Worm (Caenorhabditis elegans) whole organism, young adult: ENCODE results near the gene chdh-1.

Source experiments
- F33H1.4 ChIP-seq: fragments of 200-800 bp; sonication (Bioruptor generic); IDR thresholded peaks from 2 replicates; pipeline ENCODE4 v1.3.6; 2022; ENCODE audit warnings: missing genetic modification reagents, missing genetic modification characterization, missing compliant biosample characterization
- F37B4.10 ChIP-seq: fragments of 200-800 bp; sonication (Bioruptor generic); IDR thresholded peaks from 2 replicates; pipeline ENCODE4 v1.3.6; 2022; ENCODE audit warnings: missing genetic modification characterization, missing compliant biosample characterization
- Y53F4B.3 ChIP-seq: fragments of 200-800 bp; sonication (Bioruptor generic); IDR thresholded peaks from 2 replicates; pipeline ENCODE4 v1.3.6; 2022; ENCODE audit warnings: missing genetic modification reagents, missing genetic modification characterization, missing compliant biosample characterization
- akir-1 ChIP-seq: fragments of 200-800 bp; sonication (Bioruptor generic); optimal IDR thresholded peaks from 2 replicates; lab custom pipeline; 2018; ENCODE audit warnings: mild to moderate bottlenecking, missing genetic modification characterization, moderate library complexity, missing compliant biosample characterization
- aptf-2 ChIP-seq: fragments of 200-800 bp; sonication (Bioruptor generic); conservative IDR thresholded peaks from 2 replicates; pipeline ENCODE4 v1.3.6; 2022; ENCODE audit warnings: missing genetic modification reagents, missing genetic modification characterization, missing compliant biosample characterization
- athp-1 ChIP-seq: sonication (generic microtip); optimal IDR thresholded peaks from 2 replicates; lab custom pipeline; 2017; ENCODE audit warnings: mild to moderate bottlenecking, missing genetic modification characterization, missing compliant biosample characterization
- attf-5 ChIP-seq: fragments of 200-800 bp; sonication (Bioruptor generic); optimal IDR thresholded peaks from 2 replicates; lab custom pipeline; 2018; ENCODE audit warnings: mild to moderate bottlenecking, missing genetic modification characterization, missing compliant biosample characterization
- bed-2 ChIP-seq: fragments of 200-800 bp; sonication (Bioruptor generic); IDR thresholded peaks from 2 replicates; pipeline ENCODE4 v1.3.6; 2022; ENCODE audit warnings: missing genetic modification reagents, missing genetic modification characterization, missing compliant biosample characterization
- cebp-2 ChIP-seq: fragments of 200-800 bp; sonication (Bioruptor generic); IDR thresholded peaks from 2 replicates; pipeline ENCODE4 v1.3.6; 2022; ENCODE audit warnings: missing genetic modification characterization, missing compliant biosample characterization
- ceh-27 ChIP-seq: fragments of 200-800 bp; sonication (Bioruptor generic); optimal IDR thresholded peaks from 2 replicates; lab custom pipeline; 2018; ENCODE audit warnings: mild to moderate bottlenecking, missing genetic modification characterization, moderate library complexity, missing compliant biosample characterization
- die-1 ChIP-seq: sonication (generic microtip); optimal IDR thresholded peaks from 2 replicates; lab custom pipeline; 2016; ENCODE audit warnings: missing genotype, mild to moderate bottlenecking, missing genetic modification characterization, missing compliant biosample characterization
- dox-1 ChIP-seq: fragments of 200-800 bp; sonication (Bioruptor generic); IDR thresholded peaks from 2 replicates; pipeline ENCODE4 v1.3.6; 2022; ENCODE audit warnings: missing genetic modification reagents, missing genetic modification characterization, missing compliant biosample characterization
- dpl-1 ChIP-seq: fragments of 150-350 bp; optimal IDR thresholded peaks from 2 replicates; lab custom pipeline; 2014; ENCODE audit warnings: missing biosample characterization, missing genetic modification reagents, missing genetic modification characterization
- efl-1 ChIP-seq: fragments of 150-350 bp; optimal IDR thresholded peaks from 2 replicates; lab custom pipeline; 2014; ENCODE audit warnings: missing biosample characterization, missing genetic modification reagents, missing genetic modification characterization
- egrh-3 ChIP-seq: fragments of 200-800 bp; sonication (Bioruptor generic); IDR thresholded peaks from 2 replicates; pipeline ENCODE4 v1.3.6; 2022; ENCODE audit warnings: missing genetic modification reagents, missing genetic modification characterization, missing compliant biosample characterization
- ekl-4 ChIP-seq: fragments of 200-800 bp; sonication (Bioruptor generic); IDR thresholded peaks from 2 replicates; pipeline ENCODE4 v1.3.6; 2022; ENCODE audit warnings: missing genetic modification reagents, missing genetic modification characterization, missing compliant biosample characterization
- fkh-3 ChIP-seq: sonication (generic microtip); optimal IDR thresholded peaks from 2 replicates; lab custom pipeline; 2016; ENCODE audit warnings: mild to moderate bottlenecking, missing genetic modification characterization, missing compliant biosample characterization
- hlh-12 ChIP-seq: sonication (generic microtip); optimal IDR thresholded peaks from 2 replicates; lab custom pipeline; 2016; ENCODE audit warnings: missing genetic modification characterization, missing compliant biosample characterization
- hrde-1 ChIP-seq: sonication (generic microtip); optimal IDR thresholded peaks from 2 replicates; lab custom pipeline; 2016; ENCODE audit warnings: missing genetic modification characterization, mild to moderate bottlenecking, missing compliant biosample characterization, moderate library complexity, missing genotype, missing genetic modification reagents, borderline replicate concordance
- lin-26 ChIP-seq: fragments of 200-800 bp; sonication (Bioruptor generic); IDR thresholded peaks from 2 replicates; pipeline ENCODE4 v1.3.6; 2022; ENCODE audit warnings: missing genetic modification reagents, missing genetic modification characterization, missing compliant biosample characterization
- lin-54 ChIP-seq: fragments of 200-800 bp; sonication (Bioruptor generic); optimal IDR thresholded peaks from 2 replicates; lab custom pipeline; 2018; ENCODE audit warnings: mild to moderate bottlenecking, missing genetic modification characterization, missing compliant biosample characterization
- lir-1 ChIP-seq: fragments of 200-800 bp; sonication (Bioruptor generic); conservative IDR thresholded peaks from 2 replicates; pipeline ENCODE4 v1.3.6; 2022; ENCODE audit warnings: missing genetic modification reagents, missing genetic modification characterization, missing compliant biosample characterization
- lsy-27 ChIP-seq: sonication (generic microtip); optimal IDR thresholded peaks from 2 replicates; lab custom pipeline; 2017; ENCODE audit warnings: missing genetic modification characterization, mild to moderate bottlenecking, missing compliant biosample characterization, antibody characterized with exemption, missing genotype, borderline replicate concordance; ENCODE audit not compliant: insufficient read depth
- madf-10 ChIP-seq: sonication (generic microtip); optimal IDR thresholded peaks from 2 replicates; lab custom pipeline; 2016; ENCODE audit warnings: mild to moderate bottlenecking, missing genetic modification characterization, missing compliant biosample characterization
- madf-6 ChIP-seq: fragments of 200-800 bp; sonication (Bioruptor generic); IDR thresholded peaks from 2 replicates; pipeline ENCODE4 v1.3.6; 2022; ENCODE audit warnings: missing genetic modification reagents, missing genetic modification characterization, missing compliant biosample characterization
- madf-8 ChIP-seq: fragments of 200-800 bp; sonication (Bioruptor generic); conservative IDR thresholded peaks from 2 replicates; pipeline ENCODE4 v1.3.6; 2022; ENCODE audit warnings: missing genetic modification reagents, missing genetic modification characterization, missing compliant biosample characterization
- mel-28 ChIP-seq: sonication (generic microtip); optimal IDR thresholded peaks from 2 replicates; lab custom pipeline; 2016; ENCODE audit warnings: borderline replicate concordance, mild to moderate bottlenecking, missing genetic modification characterization, missing compliant biosample characterization
- nhr-179 ChIP-seq: sonication (generic microtip); optimal IDR thresholded peaks from 2 replicates; lab custom pipeline; 2016; ENCODE audit warnings: mild to moderate bottlenecking, missing genetic modification characterization, missing compliant biosample characterization
- nhr-90 ChIP-seq: sonication (generic microtip); optimal IDR thresholded peaks from 2 replicates; lab custom pipeline; 2016; ENCODE audit warnings: missing genotype, mild to moderate bottlenecking, missing genetic modification characterization, missing compliant biosample characterization
- pha-4 ChIP-seq: fragments of 150-350 bp; sonication (generic microtip); optimal IDR thresholded peaks from 2 replicates; lab custom pipeline; 2014; ENCODE audit warnings: missing biosample characterization, missing genetic modification reagents, missing genetic modification characterization
- sea-2 ChIP-seq: fragments of 200-800 bp; sonication (Bioruptor generic); IDR thresholded peaks from 2 replicates; pipeline ENCODE4 v1.3.6; 2022; ENCODE audit warnings: missing genetic modification characterization, missing compliant biosample characterization
- tbx-9 ChIP-seq: sonication (generic microtip); optimal IDR thresholded peaks from 2 replicates; lab custom pipeline; 2016; ENCODE audit warnings: borderline replicate concordance, missing genetic modification characterization, inconsistent platforms, missing compliant biosample characterization
- zfh-2 ChIP-seq: fragments of 200-800 bp; sonication (Bioruptor generic); conservative IDR thresholded peaks from 2 replicates; pipeline ENCODE4 v1.3.6; 2022; ENCODE audit warnings: missing genetic modification reagents, missing genetic modification characterization, missing compliant biosample characterization
- ztf-18 ChIP-seq: sonication (generic microtip); optimal IDR thresholded peaks from 2 replicates; lab custom pipeline; 2016; ENCODE audit warnings: missing genotype, mild to moderate bottlenecking, missing genetic modification characterization, missing compliant biosample characterization
- ztf-28 ChIP-seq: fragments of 200-800 bp; sonication (Bioruptor generic); IDR thresholded peaks from 2 replicates; pipeline ENCODE4 v1.3.6; 2022; ENCODE audit warnings: missing genetic modification reagents, missing genetic modification characterization, missing compliant biosample characterization
- ztf-3 ChIP-seq: fragments of 200-800 bp; sonication (Bioruptor generic); optimal IDR thresholded peaks from 2 replicates; lab custom pipeline; 2018; ENCODE audit warnings: mild to moderate bottlenecking, missing genetic modification characterization, missing compliant biosample characterization

Gene chdh-1

DNA sequence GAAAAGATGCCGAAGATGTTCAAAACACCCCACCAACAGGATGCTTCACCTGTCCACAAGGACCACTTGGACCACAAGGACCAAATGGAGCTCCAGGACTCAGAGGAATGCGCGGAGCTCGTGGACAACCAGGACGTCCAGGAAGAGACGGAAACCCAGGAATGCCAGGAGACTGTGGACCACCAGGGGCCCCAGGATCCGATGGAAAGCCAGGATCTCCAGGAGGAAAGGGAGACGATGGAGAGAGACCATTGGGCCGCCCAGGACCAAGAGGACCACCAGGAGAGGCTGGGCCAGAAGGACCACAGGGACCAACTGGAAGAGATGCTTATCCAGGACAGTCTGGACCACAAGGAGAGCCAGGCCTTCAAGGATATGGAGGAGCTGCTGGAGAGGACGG lies 34.9 kb upstream of the chdh-1 start:
- TF ChIP-seq zfh-2, result peak; percentile 87
- no peak for TF ChIP-seq hrde-1 (tag; lab: Kevin White, UChicago)
- TF ChIP-seq madf-6 (GFP tag; lab: Robert Waterston, UW), result no peak
- no peak for TF ChIP-seq ekl-4 (GFP tag; lab: Robert Waterston, UW)
- TF ChIP-seq dpl-1 (GFP tag; lab: Kevin White, UChicago), result no peak
- no peak for TF ChIP-seq sea-2 (GFP tag; lab: Robert Waterston, UW)
- TF ChIP-seq egrh-3 (GFP tag; lab: Robert Waterston, UW), result peak; percentile 68; the same call in 1 of the 2 replicates

DNA sequence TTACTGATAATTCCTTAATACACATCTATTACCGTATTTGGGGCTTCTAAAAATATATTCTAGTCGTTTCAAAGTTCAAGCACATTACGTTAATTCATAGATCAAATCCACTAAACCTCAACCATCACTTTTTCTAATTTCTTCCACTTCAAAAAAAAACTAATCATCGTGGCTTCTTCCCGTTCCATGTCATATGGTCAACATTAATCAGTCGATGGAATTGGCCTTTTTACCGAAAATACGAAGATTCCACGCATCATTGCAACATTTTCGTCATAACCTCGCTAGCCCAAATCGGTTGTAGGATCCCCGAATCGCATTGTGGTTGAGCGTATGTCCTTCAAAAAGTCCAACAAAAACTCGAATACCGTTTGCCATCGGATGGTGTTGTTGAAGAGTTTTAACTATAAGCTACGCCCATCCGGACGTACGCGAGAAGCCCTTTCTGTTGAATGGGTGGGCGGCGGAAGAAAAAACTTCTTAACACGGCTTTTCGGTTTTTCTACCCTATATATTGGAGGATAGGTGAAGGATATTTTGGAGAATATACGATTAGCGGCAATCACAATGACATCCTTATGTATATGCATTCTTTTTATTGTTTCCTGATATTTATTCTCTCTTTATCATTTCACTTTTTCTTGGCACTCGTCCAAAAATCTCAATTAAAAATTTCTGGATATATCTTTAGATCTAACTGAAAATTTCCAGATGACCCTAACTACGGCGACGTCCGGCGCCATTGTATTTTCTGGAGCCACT lies 33.8 kb upstream of the chdh-1 start, which contains the start of gene rol-6:
rol-6 (plus strand) TSS at position 712 of the 762 bp plus-strand sequence.
- TF ChIP-seq lsy-27, result no peak
- no peak for TF ChIP-seq ceh-27
- no peak for TF ChIP-seq lin-54 (GFP tag; lab: Kevin White, UChicago)
- TF ChIP-seq die-1 (tag; lab: Kevin White, UChicago), result no peak
- no peak for TF ChIP-seq athp-1 (tag; lab: Kevin White, UChicago)
- TF ChIP-seq cebp-2 (GFP tag; lab: Robert Waterston, UW), result no peak
- no peak for TF ChIP-seq madf-10 (tag; lab: Kevin White, UChicago)
- no peak for TF ChIP-seq bed-2
- no peak for TF ChIP-seq lir-1 (GFP tag; lab: Robert Waterston, UW)
- no peak for TF ChIP-seq sea-2 (GFP tag; lab: Robert Waterston, UW)
- TF ChIP-seq zfh-2, result no peak
- TF ChIP-seq attf-5 (GFP tag; lab: Kevin White, UChicago), result no peak
- no peak for TF ChIP-seq mel-28 (tag; lab: Kevin White, UChicago)
- no peak for TF ChIP-seq F37B4.10
- no peak for TF ChIP-seq nhr-90 (tag; lab: Kevin White, UChicago)
- TF ChIP-seq fkh-3 (tag; lab: Kevin White, UChicago), result no peak

DNA sequence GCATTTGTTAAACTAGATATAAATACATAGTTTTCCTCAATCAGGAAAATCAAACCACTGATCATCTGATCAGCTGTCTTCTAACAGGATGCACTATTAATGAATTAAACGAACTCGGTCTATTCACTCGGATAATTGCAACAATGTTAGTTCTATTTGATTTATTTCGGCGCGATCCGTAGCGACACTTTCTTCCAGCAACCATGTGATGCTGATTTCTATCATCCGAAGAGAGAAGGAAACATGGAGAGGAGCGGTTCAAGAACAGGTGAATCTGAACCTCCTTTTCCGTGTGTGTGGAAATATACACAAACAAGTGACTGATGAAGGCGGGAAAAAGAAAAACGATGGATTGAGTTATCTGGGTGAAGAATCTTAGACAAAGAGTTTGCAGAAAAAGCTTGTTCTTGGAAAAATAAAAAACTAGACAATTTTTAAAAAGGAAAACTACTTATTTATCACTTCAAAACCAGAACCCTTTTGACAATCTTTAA lies 33.1 kb upstream of the chdh-1 start:
- TF ChIP-seq akir-1 (GFP tag; lab: Kevin White, UChicago) (no peak), nhr-179 (tag; lab: Kevin White, UChicago) (no peak), tbx-9 (tag; lab: Kevin White, UChicago) (no peak), ztf-3 (GFP tag; lab: Kevin White, UChicago) (no peak), hlh-12 (tag; lab: Kevin White, UChicago) (no peak), madf-8 (no peak), F33H1.4 (GFP tag; lab: Robert Waterston, UW) (no peak)

ce11 chrII:8730960-8731693 lies 32.4 kb upstream of the chdh-1 start:
- TF ChIP-seq attf-5 (GFP tag; lab: Kevin White, UChicago) (no peak), madf-10 (tag; lab: Kevin White, UChicago) (no peak), Y53F4B.3 (GFP tag; lab: Robert Waterston, UW) (no peak), zfh-2 (no peak), ceh-27 (no peak), pha-4 (tag; lab: Kevin White, UChicago) (no peak), ztf-18 (tag; lab: Kevin White, UChicago) (no peak), lin-26 (GFP tag; lab: Robert Waterston, UW) (no peak), dox-1 (GFP tag; lab: Robert Waterston, UW) (no peak), ztf-28 (GFP tag; lab: Robert Waterston, UW) (no peak), efl-1 (GFP tag; lab: Kevin White, UChicago) (no peak), aptf-2 (GFP tag; lab: Robert Waterston, UW) (no peak)
- TF ChIP-seq, all 124 proteins: peak for 0
